Fruit fly (Drosophila melanogaster) whole organism, prepupa: ENCODE measurements around the gene CG31368.

ENCODE experiments used
- CG31627 ChIP-seq: fragments of 200-800 bp; sonication (Bioruptor generic); optimal IDR thresholded peaks from 3 replicates; lab custom pipeline; 2016; ENCODE audit warnings: missing biosample characterization, missing genetic modification characterization
- CG6808 ChIP-seq: fragments of 200-800 bp; sonication (Bioruptor generic); optimal IDR thresholded peaks from 3 replicates; lab custom pipeline; 2017; ENCODE audit warnings: missing biosample characterization, missing genetic modification characterization, mild to moderate bottlenecking, moderate library complexity, missing genetic modification reagents
- CG9139 ChIP-seq: fragments of 200-800 bp; sonication (Bioruptor generic); optimal IDR thresholded peaks from 3 replicates; lab custom pipeline; 2017; ENCODE audit warnings: missing biosample characterization, mild to moderate bottlenecking, missing genetic modification characterization
- Gug ChIP-seq: fragments of 200-800 bp; sonication (Bioruptor generic); IDR thresholded peaks from 2 replicates; pipeline ENCODE4 v1.3.6; 2022; ENCODE audit warnings: missing biosample characterization, missing genetic modification characterization
- achi ChIP-seq: fragments of 200-800 bp; sonication (Bioruptor generic); optimal IDR thresholded peaks from 3 replicates; lab custom pipeline; 2016; ENCODE audit warnings: missing biosample characterization, missing genetic modification characterization
- esn ChIP-seq: fragments of 200-800 bp; sonication (Bioruptor generic); optimal IDR thresholded peaks from 2 replicates; lab custom pipeline; 2016; ENCODE audit warnings: missing biosample characterization, mild to moderate bottlenecking, missing genetic modification characterization, moderate library complexity
- lz ChIP-seq: fragments of 200-800 bp; sonication (Bioruptor generic); optimal IDR thresholded peaks from 3 replicates; lab custom pipeline; 2016; ENCODE audit warnings: missing biosample characterization, missing genetic modification characterization
- net ChIP-seq: fragments of 200-800 bp; sonication (Bioruptor generic); optimal IDR thresholded peaks from 3 replicates; lab custom pipeline; 2016; ENCODE audit warnings: missing biosample characterization, missing genetic modification characterization
- pdm3 ChIP-seq: fragments of 200-800 bp; sonication (Bioruptor generic); optimal IDR thresholded peaks from 3 replicates; lab custom pipeline; 2016; ENCODE audit warnings: missing biosample characterization, missing genetic modification characterization
- svp ChIP-seq: fragments of 200-800 bp; sonication (Bioruptor generic); peaks from one replicate; lab custom pipeline; 2016; ENCODE audit warnings: missing biosample characterization, missing genetic modification characterization

DNA sequence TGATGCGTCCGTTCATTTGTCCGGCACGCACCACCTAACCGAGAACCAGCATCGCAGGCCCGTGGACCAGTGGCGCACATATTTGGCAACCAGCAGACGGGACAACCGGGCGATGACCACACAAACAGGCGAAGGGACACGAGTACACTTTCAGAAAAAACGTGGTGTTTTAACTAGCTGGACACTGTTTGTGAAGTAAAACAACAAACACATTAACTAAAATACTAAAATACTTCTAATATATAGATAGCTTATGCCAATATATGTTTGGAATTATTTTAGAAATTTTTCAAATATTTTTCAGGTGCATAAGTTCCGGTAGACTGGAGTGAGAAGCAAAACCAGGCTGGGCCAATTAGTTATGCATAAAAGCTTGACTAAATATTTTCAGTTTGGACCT, 20.3 kb downstream of the CG31368 start:
- TF ChIP-seq esn (no peak), svp (GFP tag; lab: Kevin White, UChicago) (peak; percentile 49), pdm3 (GFP tag; lab: Kevin White, UChicago) (no peak), net (GFP tag; lab: Kevin White, UChicago) (no peak), achi (GFP tag; lab: Kevin White, UChicago) (no peak), lz (GFP tag; lab: Kevin White, UChicago) (peak; percentile 6), CG6808 (no peak), Gug (GFP tag; lab: Robert Waterston, UW) (no peak), CG31627 (peak; percentile 28), CG9139 (GFP tag; lab: Kevin White, UChicago) (no peak)
